Worm (Caenorhabditis elegans) whole organism, midembryonic: ENCODE data around the gene Y38F1A.7.

Experiments
- T22C8.4 ChIP-seq: fragments of 200-800 bp; sonication (Bioruptor generic); IDR thresholded peaks from 2 replicates; pipeline ENCODE4 v1.3.6; 2022; ENCODE audit warnings: missing genetic modification characterization, missing compliant biosample characterization
- cog-1 ChIP-seq: sonication (generic microtip); optimal IDR thresholded peaks from 2 replicates; lab custom pipeline; 2016; ENCODE audit warnings: missing genetic modification characterization, missing compliant biosample characterization
- flt-1 ChIP-seq: fragments of 200-800 bp; sonication (Bioruptor generic); IDR thresholded peaks from 2 replicates; pipeline ENCODE4 v1.3.6; 2022; ENCODE audit warnings: missing genetic modification characterization, missing compliant biosample characterization
- klf-2 ChIP-seq: fragments of 200-800 bp; sonication (Bioruptor generic); conservative IDR thresholded peaks from 2 replicates; pipeline ENCODE4 v1.3.6; 2022; ENCODE audit warnings: missing genetic modification reagents, missing genetic modification characterization, missing compliant biosample characterization
- med-1 ChIP-seq: sonication (generic microtip); optimal IDR thresholded peaks from 2 replicates; lab custom pipeline; 2017; ENCODE audit warnings: missing genetic modification characterization, mild to moderate bottlenecking, missing compliant biosample characterization, antibody characterized with exemption, missing genetic modification reagents; ENCODE audit not compliant: insufficient read depth
- ref-1 ChIP-seq: fragments of 200-800 bp; sonication (Bioruptor generic); conservative IDR thresholded peaks from 2 replicates; pipeline ENCODE4 v1.3.6; 2022; ENCODE audit warnings: missing genetic modification reagents, missing genetic modification characterization, missing compliant biosample characterization
- tab-1 ChIP-seq: fragments of 200-800 bp; sonication (Bioruptor generic); IDR thresholded peaks from 2 replicates; pipeline ENCODE4 v1.3.6; 2022; ENCODE audit warnings: missing genetic modification characterization, missing compliant biosample characterization
- ztf-23 ChIP-seq: fragments of 200-800 bp; sonication (Bioruptor generic); IDR thresholded peaks from 2 replicates; pipeline ENCODE4 v1.3.6; 2022; ENCODE audit warnings: missing genetic modification reagents, missing genetic modification characterization, missing compliant biosample characterization
- ztf-29 ChIP-seq: fragments of 200-800 bp; sonication (Bioruptor generic); IDR thresholded peaks from 2 replicates; pipeline ENCODE4 v1.3.6; 2022; ENCODE audit warnings: missing genetic modification reagents, missing genetic modification characterization, missing compliant biosample characterization

Y38F1A.7 gene

ce11 chrII:12990191-12990590 lies 7.4 kb downstream of the Y38F1A.7 start:
- no peak for TF ChIP-seq cog-1
- no peak for TF ChIP-seq ztf-23 (GFP tag; lab: Robert Waterston, UW)
- no peak for TF ChIP-seq ref-1
- TF ChIP-seq tab-1 (GFP tag; lab: Robert Waterston, UW), result no peak
- no peak for TF ChIP-seq T22C8.4 (GFP tag; lab: Robert Waterston, UW)
- TF ChIP-seq flt-1 (GFP tag; lab: Robert Waterston, UW), result no peak
- TF ChIP-seq med-1 (GFP tag; lab: Kevin White, UChicago), result no peak
- no peak for TF ChIP-seq klf-2 (GFP tag; lab: Robert Waterston, UW)
- no peak for TF ChIP-seq ztf-29

- TF ChIP-seq T22C8.4 (GFP tag; lab: Robert Waterston, UW) (no peak), cog-1 (no peak), ztf-23 (GFP tag; lab: Robert Waterston, UW) (0 out of 2 replicates have a peak, but pooled peaks have one; percentile 18), ztf-29 (no peak), flt-1 (GFP tag; lab: Robert Waterston, UW) (no peak)
Measured at ce11 chrII:12987799-12988198, 9.8 kb downstream of the Y38F1A.7 start.

- no peak for TF ChIP-seq tab-1 (GFP tag; lab: Robert Waterston, UW)
- TF ChIP-seq cog-1, result peak; percentile 1
- no peak for TF ChIP-seq flt-1 (GFP tag; lab: Robert Waterston, UW)
- TF ChIP-seq ztf-23 (GFP tag; lab: Robert Waterston, UW), result no peak
Measured at ce11 chrII:12985813-12986212, 11.8 kb downstream of the Y38F1A.7 start.

- TF ChIP-seq tab-1 (GFP tag; lab: Robert Waterston, UW), result 0 out of 2 replicates have a peak, but pooled peaks have one; percentile 45
- TF ChIP-seq cog-1, result no peak
- TF ChIP-seq flt-1 (GFP tag; lab: Robert Waterston, UW), result no peak
- no peak for TF ChIP-seq klf-2 (GFP tag; lab: Robert Waterston, UW)
Measured at ce11 chrII:12984709-12985108, 12.9 kb downstream of the Y38F1A.7 start.

ce11 chrII:12982830-12983229 lies 14.8 kb downstream of the Y38F1A.7 start:
- TF ChIP-seq ztf-23 (GFP tag; lab: Robert Waterston, UW) (no peak), flt-1 (GFP tag; lab: Robert Waterston, UW) (no peak), ztf-29 (no peak)

- no peak for TF ChIP-seq flt-1 (GFP tag; lab: Robert Waterston, UW)
- no peak for TF ChIP-seq ztf-23 (GFP tag; lab: Robert Waterston, UW)
- no peak for TF ChIP-seq ztf-29
- no peak for TF ChIP-seq cog-1
- no peak for TF ChIP-seq ref-1
- no peak for TF ChIP-seq klf-2 (GFP tag; lab: Robert Waterston, UW)
- no peak for TF ChIP-seq T22C8.4 (GFP tag; lab: Robert Waterston, UW)
- no peak for TF ChIP-seq med-1 (GFP tag; lab: Kevin White, UChicago)
- TF ChIP-seq tab-1 (GFP tag; lab: Robert Waterston, UW), result no peak
Measured at ce11 chrII:12981980-12982575, 15.5 kb downstream of the Y38F1A.7 start.

ce11 chrII:12980212-12980611 lies 17.4 kb downstream of the Y38F1A.7 start, which contains the start of gene cyd-1:
Gene cyd-1, plus strand, starts transcription at chrII:12980591.
- TF ChIP-seq cog-1 (no peak), ref-1 (no peak), ztf-23 (GFP tag; lab: Robert Waterston, UW) (no peak), flt-1 (GFP tag; lab: Robert Waterston, UW) (no peak), klf-2 (GFP tag; lab: Robert Waterston, UW) (no peak), T22C8.4 (GFP tag; lab: Robert Waterston, UW) (no peak)

ce11 chrII:12978658-12979057 lies 18.9 kb downstream of the Y38F1A.7 start:
- TF ChIP-seq ztf-23 (GFP tag; lab: Robert Waterston, UW) (no peak), T22C8.4 (GFP tag; lab: Robert Waterston, UW) (no peak), ztf-29 (no peak), klf-2 (GFP tag; lab: Robert Waterston, UW) (no peak)

- no peak for TF ChIP-seq T22C8.4 (GFP tag; lab: Robert Waterston, UW)
- TF ChIP-seq ztf-29, result no peak
- TF ChIP-seq cog-1, result no peak
- TF ChIP-seq ztf-23 (GFP tag; lab: Robert Waterston, UW), result no peak
Measured at ce11 chrII:12969622-12970021, 28.0 kb downstream of the Y38F1A.7 start, which contains the start of gene Y38F1A.4. Gene Y38F1A.4, minus strand, starts transcription at chrII:12969722.

ce11 chrII:12968448-12968969 lies 29.1 kb downstream of the Y38F1A.7 start:
- TF ChIP-seq T22C8.4 (GFP tag; lab: Robert Waterston, UW) (no peak), flt-1 (GFP tag; lab: Robert Waterston, UW) (no peak), med-1 (GFP tag; lab: Kevin White, UChicago) (no peak), ztf-23 (GFP tag; lab: Robert Waterston, UW) (no peak), klf-2 (GFP tag; lab: Robert Waterston, UW) (no peak), tab-1 (GFP tag; lab: Robert Waterston, UW) (no peak), cog-1 (no peak), ref-1 (no peak)

ce11 chrII:12966274-12966673 lies 31.3 kb downstream of the Y38F1A.7 start:
- TF ChIP-seq tab-1 (GFP tag; lab: Robert Waterston, UW) (no peak), cog-1 (no peak), flt-1 (GFP tag; lab: Robert Waterston, UW) (no peak), ztf-29 (no peak), ztf-23 (GFP tag; lab: Robert Waterston, UW) (no peak), med-1 (GFP tag; lab: Kevin White, UChicago) (no peak), klf-2 (GFP tag; lab: Robert Waterston, UW) (no peak), T22C8.4 (GFP tag; lab: Robert Waterston, UW) (no peak), ref-1 (no peak)
